Fruit fly (Drosophila melanogaster): ENCODE data around the gene CG43867.

DNA sequence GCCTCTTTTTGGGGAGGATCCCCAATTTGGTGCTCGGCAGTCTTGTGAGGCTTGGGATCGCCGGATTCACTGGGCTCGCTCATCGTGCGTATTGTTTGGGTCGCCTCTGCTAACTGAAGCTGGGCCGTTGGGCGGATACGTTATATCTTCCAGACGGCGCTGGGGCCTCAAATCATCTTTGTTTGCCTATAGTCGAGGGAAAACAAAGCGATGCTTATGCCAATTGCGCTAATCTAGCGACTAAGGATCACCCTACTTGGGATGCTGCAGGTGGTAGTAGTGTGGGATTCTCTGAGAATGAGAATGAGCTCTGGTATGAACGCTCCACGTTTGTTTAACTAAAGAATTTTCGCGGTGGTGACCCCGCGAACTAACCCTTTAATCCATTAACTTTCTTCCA is 24.0 kb upstream of the CG43867 start, which contains the start of gene CG3690:
- TF ChIP-seq psq (optimal IDR thresholded peaks at IDR 0.05): no peak
- no peak for TF ChIP-seq pan (optimal IDR thresholded peaks at IDR 0.05)
- no peak for TF ChIP-seq Dll (optimal IDR thresholded peaks at IDR 0.05)
- no peak for TF ChIP-seq usp (GFP tag; optimal IDR thresholded peaks at IDR 0.05)
- no peak for TF ChIP-seq CG8478 (optimal IDR thresholded peaks at IDR 0.05)
